Worm (Caenorhabditis elegans) whole organism, L4/young adult: ENCODE results near the gene twk-32.

Source experiments
- W03F9.2 ChIP-seq: fragments of 150-350 bp; optimal IDR thresholded peaks from 2 replicates; lab custom pipeline; 2014; ENCODE audit warnings: missing biosample characterization, missing genetic modification characterization
- dao-5 ChIP-seq: sonication (generic microtip); optimal IDR thresholded peaks from 2 replicates; lab custom pipeline; 2016; ENCODE audit warnings: missing genotype, missing genetic modification characterization, moderate library complexity, missing compliant biosample characterization
- him-1 ChIP-seq: sonication (generic microtip); optimal IDR thresholded peaks from 2 replicates; lab custom pipeline; 2016; ENCODE audit warnings: missing genotype, missing genetic modification reagents, missing genetic modification characterization, missing compliant biosample characterization

ce11 chrV:13790117-13790516 is 6.3 kb upstream of the twk-32 start:
- TF ChIP-seq W03F9.2: no peak
- TF ChIP-seq him-1: no peak
- no peak for TF ChIP-seq dao-5 (tag; lab: Kevin White, UChicago)
